Fruit fly (Drosophila melanogaster): ENCODE results near the gene CG10514.

The CG10514 gene

DNA sequence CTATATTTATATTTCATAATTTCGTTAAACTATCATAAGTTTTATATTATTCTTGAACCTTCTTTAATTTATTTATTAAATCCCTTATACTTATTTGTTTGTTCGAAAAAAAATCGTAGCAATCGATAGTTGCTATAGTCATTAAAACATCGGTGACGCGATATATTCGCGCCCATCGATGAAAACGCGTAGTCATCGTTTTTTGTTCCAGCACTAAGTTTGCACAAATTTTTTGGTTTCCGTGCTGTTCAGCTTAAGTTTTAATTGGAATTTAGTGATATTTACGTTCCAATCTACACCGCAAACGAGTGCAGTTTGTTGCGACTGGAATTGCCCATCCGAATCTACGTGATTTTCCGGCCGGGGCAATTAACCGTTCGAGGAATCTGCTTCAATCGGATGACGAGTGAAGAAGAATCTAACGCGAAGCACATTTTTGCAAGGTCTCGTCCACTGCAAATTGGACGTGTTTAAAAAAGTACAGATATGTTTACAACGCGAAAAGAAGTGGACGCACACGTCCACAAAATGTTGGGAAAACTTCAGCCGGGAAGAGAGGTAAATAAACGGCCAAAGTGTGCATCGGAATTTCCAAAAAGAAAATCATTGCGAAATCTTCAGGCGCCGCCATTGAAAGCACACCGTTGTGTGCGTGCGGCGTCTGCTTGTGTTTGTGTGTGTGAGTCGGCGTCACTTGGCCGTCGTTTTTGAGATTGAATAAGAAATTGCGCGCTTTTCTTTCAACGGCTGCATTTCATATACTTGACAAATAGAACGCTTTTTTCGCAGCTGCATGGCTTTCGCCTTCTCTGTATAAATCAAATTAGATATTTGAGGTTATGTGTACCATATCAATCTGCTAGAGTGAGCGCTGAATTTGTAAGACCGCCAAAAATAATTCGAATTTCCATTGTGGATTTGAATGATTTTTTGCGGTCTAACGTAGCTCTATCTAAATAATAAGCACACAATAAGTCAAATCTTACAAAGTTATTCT, 30.2 kb downstream of the CG10514 start, which contains the start of gene Nup358 (continued):
- peak; percentile 23 for TF ChIP-seq sug (tag; optimal IDR thresholded peaks at IDR 0.05)
- TF ChIP-seq vnd (GFP tag; IDR thresholded peaks at IDR 0.05; ENCODE audit: partially characterized antibody) = peak; percentile 97
- peak; percentile 80 for TF ChIP-seq Ets97D (GFP tag; optimal IDR thresholded peaks at IDR 0.05)
- TF ChIP-seq Chrac-16 (GFP tag; optimal IDR thresholded peaks at IDR 0.05) = no peak
- TF ChIP-seq Lpt (GFP tag; optimal IDR thresholded peaks at IDR 0.05) = no peak
- peak; percentile 8 for TF ChIP-seq CG9797 (GFP tag; optimal IDR thresholded peaks at IDR 0.05)
- TF ChIP-seq CG9932 (GFP tag; IDR thresholded peaks at IDR 0.05) = peak; percentile 64
- TF ChIP-seq hb (GFP tag; IDR thresholded peaks at IDR 0.05; ENCODE audit: partially characterized antibody) = peak; percentile 99
- TF ChIP-seq CG12391 (tag; optimal IDR thresholded peaks at IDR 0.05) = peak; percentile 55
- TF ChIP-seq pfk (GFP tag; optimal IDR thresholded peaks at IDR 0.05) = no peak

- peak; percentile 92 for TF ChIP-seq Ssrp (tag; optimal IDR thresholded peaks at IDR 0.05)
- no peak; the same call in 1 of the 2 replicates for TF ChIP-seq dan (GFP tag; IDR thresholded peaks at IDR 0.05)
- TF ChIP-seq wek (GFP tag; optimal IDR thresholded peaks at IDR 0.05) = peak; percentile 97
- TF ChIP-seq CG15696 (tag; optimal IDR thresholded peaks at IDR 0.05) = peak; percentile 81
- TF ChIP-seq E2f2 (GFP tag; IDR thresholded peaks at IDR 0.05) = peak; percentile 85
- peak; percentile 93 for TF ChIP-seq kay (GFP tag; optimal IDR thresholded peaks at IDR 0.05)
- peak; percentile 99 for TF ChIP-seq HmgZ (tag; optimal IDR thresholded peaks at IDR 0.05)
- peak; percentile 86 for TF ChIP-seq MBD-R2 (GFP tag; IDR thresholded peaks at IDR 0.05)
- peak; percentile 100 for TF ChIP-seq NfI (GFP tag; optimal IDR thresholded peaks at IDR 0.05)
- TF ChIP-seq esg (GFP tag; conservative IDR thresholded peaks at IDR 0.05) = peak; percentile 84
- TF ChIP-seq CG6854 (GFP tag; optimal IDR thresholded peaks at IDR 0.05) = peak; percentile 97
- TF ChIP-seq ranshi (GFP tag; IDR thresholded peaks at IDR 0.05) = peak; percentile 96
- peak; percentile 99 for TF ChIP-seq odd (GFP tag; optimal IDR thresholded peaks at IDR 0.05)
- peak; percentile 100 for TF ChIP-seq CG13123 (GFP tag; optimal IDR thresholded peaks at IDR 0.05)
- TF ChIP-seq Oli (tag; optimal IDR thresholded peaks at IDR 0.05) = peak; percentile 94
- peak; percentile 94 for TF ChIP-seq CG7372 (GFP tag; IDR thresholded peaks at IDR 0.05)
- TF ChIP-seq corto (GFP tag; optimal IDR thresholded peaks at IDR 0.05) = peak; percentile 71
- peak; percentile 75 for TF ChIP-seq CG15479 (GFP tag; optimal IDR thresholded peaks at IDR 0.05)
- peak; percentile 97 for TF ChIP-seq crc (GFP tag; optimal IDR thresholded peaks at IDR 0.05)
- TF ChIP-seq CG1603 (tag; optimal IDR thresholded peaks at IDR 0.05) = peak; percentile 98
- peak; percentile 98 for TF ChIP-seq CG1792 (GFP tag; optimal IDR thresholded peaks at IDR 0.05)
- TF ChIP-seq cas (GFP tag; IDR thresholded peaks at IDR 0.05) = peak; percentile 91
- peak; percentile 96 for TF ChIP-seq PHDP (tag; optimal IDR thresholded peaks at IDR 0.05)
- TF ChIP-seq CG3995 (GFP tag; optimal IDR thresholded peaks at IDR 0.05) = peak; percentile 89
- TF ChIP-seq CG3847 (GFP tag; IDR thresholded peaks at IDR 0.05) = peak; percentile 98
- peak; percentile 94 for TF ChIP-seq psq (GFP tag; optimal IDR thresholded peaks at IDR 0.05)
- TF ChIP-seq CG18599 (GFP tag; optimal IDR thresholded peaks at IDR 0.05) = peak; percentile 98
- peak; percentile 98 for TF ChIP-seq luna (GFP tag; optimal IDR thresholded peaks at IDR 0.05)
- peak; percentile 98 for TF ChIP-seq slbo (GFP tag; IDR thresholded peaks at IDR 0.05)
- TF ChIP-seq Lpt (GFP tag; optimal IDR thresholded peaks at IDR 0.05) = no peak
- TF ChIP-seq lmd (GFP tag; IDR thresholded peaks at IDR 0.05) = peak; percentile 95
- TF ChIP-seq ssp (GFP tag; IDR thresholded peaks at IDR 0.05) = peak; percentile 90
- TF ChIP-seq nau (GFP tag; optimal IDR thresholded peaks at IDR 0.05) = peak; percentile 98
- peak; percentile 99 for TF ChIP-seq HHEX (GFP tag; optimal IDR thresholded peaks at IDR 0.05)
- TF ChIP-seq cwo (GFP tag; optimal IDR thresholded peaks at IDR 0.05) = peak; percentile 91
- TF ChIP-seq CG4617 (GFP tag; optimal IDR thresholded peaks at IDR 0.05; ENCODE audit: borderline replicate concordance) = peak; percentile 99
- no peak for TF ChIP-seq ato (GFP tag; IDR thresholded peaks at IDR 0.05; ENCODE audit: partially characterized antibody)
Measured at dm6 chr3R:25247379-25247869, 32.2 kb downstream of the CG10514 start, which contains the start of the genes RpS27 and Nup37. Gene RpS27 (minus strand): TSS chr3R:25247514. Gene Nup37 (plus strand): TSS chr3R:25247658.
